Fruit fly (Drosophila melanogaster): ENCODE measurements around the gene Itgbn.

DNA sequence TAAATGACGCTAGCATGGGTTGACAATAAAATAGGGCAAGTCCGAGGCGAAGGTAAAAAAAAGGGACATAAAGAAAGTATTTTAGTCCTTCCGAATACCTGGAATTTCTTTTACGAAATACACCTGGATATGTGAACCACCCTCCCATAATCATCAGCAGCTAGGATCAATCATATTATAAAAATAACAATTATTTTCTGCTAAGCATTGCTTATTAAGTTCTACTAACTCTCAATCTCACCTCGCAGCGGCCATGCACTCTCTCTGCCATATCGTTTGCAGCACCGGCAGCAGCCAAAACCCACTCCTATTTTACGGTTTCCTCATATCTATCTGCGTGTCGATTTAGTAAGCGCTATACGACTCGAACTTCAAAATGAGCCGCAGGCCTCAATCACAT is 26.2 kb upstream of the Itgbn start:
- TF ChIP-seq CG9215 (GFP tag; IDR thresholded peaks at IDR 0.05), result no peak
- no peak for TF ChIP-seq Oli (tag; optimal IDR thresholded peaks at IDR 0.05)
- no peak for TF ChIP-seq ab (GFP tag; optimal IDR thresholded peaks at IDR 0.05)
- TF ChIP-seq cg (GFP tag; optimal IDR thresholded peaks at IDR 0.05), result no peak
- no peak for TF ChIP-seq Dip3 (GFP tag; optimal IDR thresholded peaks at IDR 0.05)
- no peak for TF ChIP-seq hbn (GFP tag; IDR thresholded peaks at IDR 0.05; ENCODE audit: partially characterized antibody)
- no peak for TF ChIP-seq slou (GFP tag; optimal IDR thresholded peaks at IDR 0.05)
- no peak for TF ChIP-seq kay (GFP tag; optimal IDR thresholded peaks at IDR 0.05)
- TF ChIP-seq B-H2 (GFP tag; optimal IDR thresholded peaks at IDR 0.05), result no peak

Data from whole organism, embryonic.